Worm (Caenorhabditis elegans): ENCODE measurements around the gene sdz-35.

- TF ChIP-seq ceh-43 (GFP tag; optimal IDR thresholded peaks at IDR 0.05): no peak
- no peak for TF ChIP-seq zip-8 (tag; optimal IDR thresholded peaks at IDR 0.05)
- TF ChIP-seq elt-3 (tag; optimal IDR thresholded peaks at IDR 0.05): no peak
These were observed 49.6 kb downstream of the sdz-35 start, which contains the start of gene sri-34 for ce11 chrII:3158985-3159384.
